Worm (Caenorhabditis elegans): ENCODE results near the gene F14D7.6.

The F14D7.6 gene

ce11 chrV:14301076-14301475, at the start of gene F14D7.6:
F14D7.6 (plus strand) TSS chrV:14301413.
- TF ChIP-seq elt-2 (tag; optimal IDR thresholded peaks at IDR 0.05) (peak; percentile 59), jun-1 (tag; optimal IDR thresholded peaks at IDR 0.05) (no peak), fkh-2 (tag; optimal IDR thresholded peaks at IDR 0.05) (no peak), unc-62 (GFP tag; optimal IDR thresholded peaks at IDR 0.05) (no peak), fkh-10 (GFP tag; optimal IDR thresholded peaks at IDR 0.05) (no peak), mdl-1 (tag; optimal IDR thresholded peaks at IDR 0.05) (no peak), nhr-12 (tag; optimal IDR thresholded peaks at IDR 0.05) (no peak), pqm-1 (tag; optimal IDR thresholded peaks at IDR 0.05) (peak; percentile 33), egl-27 (tag; optimal IDR thresholded peaks at IDR 0.05) (no peak), elt-1 (tag; optimal IDR thresholded peaks at IDR 0.05) (no peak), nhr-25 (tag; optimal IDR thresholded peaks at IDR 0.05) (no peak), fos-1 (tag; optimal IDR thresholded peaks at IDR 0.05) (no peak), tbx-2 (tag; optimal IDR thresholded peaks at IDR 0.05) (no peak), elt-3 (tag; optimal IDR thresholded peaks at IDR 0.05) (no peak), ceh-9 (tag; optimal IDR thresholded peaks at IDR 0.05) (no peak)

ce11 chrV:14252025-14252424, 49.2 kb upstream of the F14D7.6 start, which contains the start of gene K02E11.5:
K02E11.5 (plus strand) TSS chrV:14252325.
- TF ChIP-seq fkh-10 (GFP tag; optimal IDR thresholded peaks at IDR 0.05) (no peak), ztf-4 (tag; optimal IDR thresholded peaks at IDR 0.05) (no peak), zag-1 (tag; optimal IDR thresholded peaks at IDR 0.05) (no peak), ceh-16 (tag; optimal IDR thresholded peaks at IDR 0.05) (no peak), nhr-76 (tag; optimal IDR thresholded peaks at IDR 0.05) (no peak), tbx-2 (tag; optimal IDR thresholded peaks at IDR 0.05) (no peak), unc-62 (GFP tag; optimal IDR thresholded peaks at IDR 0.05) (no peak), ama-1 (optimal IDR thresholded peaks at IDR 0.05) (no peak)

ce11 chrV:14254221-14254620, 47.0 kb upstream of the F14D7.6 start, which contains the start of gene K02E11.7:
K02E11.7 (minus strand) TSS chrV:14254321.
- TF ChIP-seq mdl-1 (tag; optimal IDR thresholded peaks at IDR 0.05), result no peak
- no peak for TF ChIP-seq sea-2 (GFP tag; optimal IDR thresholded peaks at IDR 0.05)
- no peak for TF ChIP-seq ceh-28 (tag; optimal IDR thresholded peaks at IDR 0.05)

ce11 chrV:14256813-14257212, 44.4 kb upstream of the F14D7.6 start, which contains the start of gene sre-8:
sre-8 (plus strand) TSS chrV:14257113.
- TF ChIP-seq nhr-76 (tag; optimal IDR thresholded peaks at IDR 0.05), result no peak
- TF ChIP-seq ceh-82 (tag; optimal IDR thresholded peaks at IDR 0.05), result no peak
- TF ChIP-seq lin-39 (tag; optimal IDR thresholded peaks at IDR 0.05), result no peak
- no peak for TF ChIP-seq ztf-4 (tag; optimal IDR thresholded peaks at IDR 0.05)
- no peak for TF ChIP-seq elt-2 (tag; optimal IDR thresholded peaks at IDR 0.05)
- no peak for TF ChIP-seq unc-39 (tag; optimal IDR thresholded peaks at IDR 0.05)
- TF ChIP-seq mdl-1 (tag; optimal IDR thresholded peaks at IDR 0.05), result no peak
- no peak for TF ChIP-seq egl-27 (tag; optimal IDR thresholded peaks at IDR 0.05)
- TF ChIP-seq ceh-28 (tag; optimal IDR thresholded peaks at IDR 0.05), result no peak
- no peak for TF ChIP-seq egl-5 (tag; optimal IDR thresholded peaks at IDR 0.05)
- TF ChIP-seq ztf-11 (tag; optimal IDR thresholded peaks at IDR 0.05), result no peak
- TF ChIP-seq eor-1 (tag; optimal IDR thresholded peaks at IDR 0.05), result no peak
- TF ChIP-seq ceh-16 (tag; optimal IDR thresholded peaks at IDR 0.05), result no peak
- TF ChIP-seq lsy-12 (tag; optimal IDR thresholded peaks at IDR 0.05), result no peak
- no peak for TF ChIP-seq nhr-77 (tag; optimal IDR thresholded peaks at IDR 0.05)
- TF ChIP-seq fkh-10 (GFP tag; optimal IDR thresholded peaks at IDR 0.05), result no peak
- TF ChIP-seq ZK546.5 (tag; optimal IDR thresholded peaks at IDR 0.05), result no peak
- TF ChIP-seq pqm-1 (tag; optimal IDR thresholded peaks at IDR 0.05), result no peak
- TF ChIP-seq snpc-4 (tag; optimal IDR thresholded peaks at IDR 0.05), result no peak

- no peak for TF ChIP-seq fkh-10 (GFP tag; optimal IDR thresholded peaks at IDR 0.05)
- TF ChIP-seq snpc-4 (tag; optimal IDR thresholded peaks at IDR 0.05), result no peak
- TF ChIP-seq fkh-2 (tag; optimal IDR thresholded peaks at IDR 0.05), result no peak
- no peak for TF ChIP-seq nhr-12 (tag; optimal IDR thresholded peaks at IDR 0.05)
- TF ChIP-seq mdl-1 (tag; optimal IDR thresholded peaks at IDR 0.05), result no peak
- TF ChIP-seq zag-1 (tag; optimal IDR thresholded peaks at IDR 0.05), result no peak
- no peak for TF ChIP-seq R02D3.7 (tag; optimal IDR thresholded peaks at IDR 0.05)
- TF ChIP-seq pqm-1 (tag; optimal IDR thresholded peaks at IDR 0.05), result no peak
- TF ChIP-seq ceh-16 (tag; optimal IDR thresholded peaks at IDR 0.05), result no peak
- no peak for TF ChIP-seq nhr-77 (tag; optimal IDR thresholded peaks at IDR 0.05)
- TF ChIP-seq nfya-1 (tag; optimal IDR thresholded peaks at IDR 0.05; ENCODE audit: insufficient read depth), result no peak
- no peak for TF ChIP-seq nhr-28 (tag; optimal IDR thresholded peaks at IDR 0.05)
- no peak for TF ChIP-seq nhr-11 (tag; optimal IDR thresholded peaks at IDR 0.05)
- TF ChIP-seq lin-39 (tag; optimal IDR thresholded peaks at IDR 0.05), result no peak
- TF ChIP-seq aly-2 (tag; optimal IDR thresholded peaks at IDR 0.05), result no peak
- no peak for TF ChIP-seq fos-1 (tag; optimal IDR thresholded peaks at IDR 0.05)
- no peak for TF ChIP-seq eor-1 (tag; optimal IDR thresholded peaks at IDR 0.05)
These were observed 40.4 kb upstream of the F14D7.6 start, which contains the start of gene F40G12.2 for ce11 chrV:14260831-14261230. F40G12.2 (minus strand) TSS chrV:14260931.

All from whole organism, L3 larva.